Worm (Caenorhabditis elegans) whole organism, L1 larva: Measurements from ENCODE around the gene pek-1.
A peak's percentile ranks its signal among the peaks of the same experiment; 100 is the strongest.

ENCODE experiments used
- ama-1 ChIP-seq: fragments of 150-350 bp; optimal IDR thresholded peaks from 2 replicates; lab custom pipeline; 2014
- blmp-1 ChIP-seq: fragments of 150-350 bp; optimal IDR thresholded peaks from 2 replicates; lab custom pipeline; 2014; ENCODE audit warnings: missing biosample characterization, missing genetic modification characterization
- ceh-90 ChIP-seq: sonication (generic microtip); optimal IDR thresholded peaks from 2 replicates; lab custom pipeline; 2016; ENCODE audit warnings: missing genetic modification characterization, missing compliant biosample characterization
- ces-1 ChIP-seq: fragments of 150-350 bp; optimal IDR thresholded peaks from 2 replicates; lab custom pipeline; 2014; ENCODE audit warnings: missing biosample characterization, missing genetic modification reagents, missing genetic modification characterization
- dsc-1 ChIP-seq: sonication (generic microtip); optimal IDR thresholded peaks from 2 replicates; lab custom pipeline; 2016; ENCODE audit warnings: mild to moderate bottlenecking, missing genetic modification characterization, missing compliant biosample characterization
- efl-1 ChIP-seq, 4 experiments: fragments of 150-350 bp; optimal IDR thresholded peaks in 3 of 4; peaks in 1 of 4; 1 replicate in 1 of 4; 2 replicates in 3 of 4; lab custom pipeline; 2014; ENCODE audit warnings: missing biosample characterization in 2 of 4, missing genetic modification characterization in 2 of 4, missing genetic modification reagents in 2 of 4
- egl-13 ChIP-seq: sonication (generic microtip); optimal IDR thresholded peaks from 2 replicates; lab custom pipeline; 2016; ENCODE audit warnings: missing genotype, missing genetic modification reagents, missing genetic modification characterization, missing compliant biosample characterization
- elt-2 ChIP-seq: sonication (generic microtip); optimal IDR thresholded peaks from 2 replicates; lab custom pipeline; 2016; ENCODE audit warnings: missing genetic modification characterization, mild to moderate bottlenecking, inconsistent platforms, missing compliant biosample characterization, missing genetic modification reagents
- elt-3 ChIP-seq, 6 experiments: fragments of 150-350 bp in 1 of 6; sonication (generic microtip); optimal IDR thresholded peaks; 2 replicates each; lab custom pipeline; 2017 to 2018; ENCODE audit warnings: missing biosample characterization in 6 of 6, missing genetic modification characterization in 6 of 6, inconsistent platforms in 1 of 6
- fkh-10 ChIP-seq: sonication (generic microtip); optimal IDR thresholded peaks from 2 replicates; lab custom pipeline; 2017; ENCODE audit warnings: missing biosample characterization, missing genetic modification reagents, missing genetic modification characterization
- fkh-8 ChIP-seq: sonication (generic microtip); optimal IDR thresholded peaks from 2 replicates; lab custom pipeline; 2016; ENCODE audit warnings: mild to moderate bottlenecking, missing genetic modification characterization, missing compliant biosample characterization
- grh-1 ChIP-seq: fragments of 200-800 bp; sonication (Bioruptor generic); IDR thresholded peaks from 2 replicates; pipeline ENCODE4 v1.3.6; 2022; ENCODE audit warnings: missing genetic modification reagents, missing genetic modification characterization, missing compliant biosample characterization
- hlh-17 ChIP-seq: fragments of 200-800 bp; sonication (Bioruptor generic); optimal IDR thresholded peaks from 2 replicates; lab custom pipeline; 2018; ENCODE audit warnings: missing genetic modification characterization, mild to moderate bottlenecking, missing compliant biosample characterization, moderate library complexity, borderline replicate concordance
- hpl-2 ChIP-seq: fragments of 150-350 bp; optimal IDR thresholded peaks from 2 replicates; lab custom pipeline; 2014; ENCODE audit warnings: missing biosample characterization, missing genetic modification reagents, missing genetic modification characterization
- irx-1 ChIP-seq: sonication (generic microtip); optimal IDR thresholded peaks from 2 replicates; lab custom pipeline; 2016; ENCODE audit warnings: missing genetic modification characterization, missing compliant biosample characterization
- jun-1 ChIP-seq: fragments of 150-350 bp; optimal IDR thresholded peaks from 2 replicates; lab custom pipeline; 2014; ENCODE audit warnings: missing biosample characterization, missing genetic modification reagents, missing genetic modification characterization
- lin-14 ChIP-seq: fragments of 200-800 bp; sonication (Bioruptor generic); optimal IDR thresholded peaks from 2 replicates; lab custom pipeline; 2018; ENCODE audit warnings: mild to moderate bottlenecking, missing genetic modification characterization, moderate library complexity, missing compliant biosample characterization
- lin-39 ChIP-seq: fragments of 150-350 bp; optimal IDR thresholded peaks from 2 replicates; lab custom pipeline; 2014; ENCODE audit warnings: missing biosample characterization, missing genetic modification reagents, missing genetic modification characterization
- mab-9 ChIP-seq: fragments of 200-800 bp; sonication (Bioruptor generic); IDR thresholded peaks from 2 replicates; pipeline ENCODE4 v1.3.6; 2022; ENCODE audit warnings: missing genetic modification reagents, missing genetic modification characterization, missing compliant biosample characterization
- nhr-20 ChIP-seq: sonication (generic microtip); optimal IDR thresholded peaks from 2 replicates; lab custom pipeline; 2016; ENCODE audit warnings: mild to moderate bottlenecking, missing genetic modification characterization, missing compliant biosample characterization
- nhr-47 ChIP-seq: sonication (generic microtip); optimal IDR thresholded peaks from 2 replicates; lab custom pipeline; 2016; ENCODE audit warnings: mild to moderate bottlenecking, missing genetic modification characterization, moderate library complexity, missing compliant biosample characterization
- nhr-85 ChIP-seq: sonication (generic microtip); peaks from one replicate; lab custom pipeline; 2016; ENCODE audit warnings: missing genetic modification characterization, inconsistent platforms, missing compliant biosample characterization
- pag-3 ChIP-seq: sonication (generic microtip); optimal IDR thresholded peaks from 2 replicates; lab custom pipeline; 2017; ENCODE audit warnings: missing genetic modification characterization, mild to moderate bottlenecking, missing compliant biosample characterization, antibody characterized with exemption, borderline replicate concordance; ENCODE audit not compliant: insufficient read depth
- unc-30 ChIP-seq: sonication (generic microtip); optimal IDR thresholded peaks from 2 replicates; lab custom pipeline; 2017; ENCODE audit warnings: missing biosample characterization, missing genetic modification characterization
- ztf-11 ChIP-seq, 2 experiments: sonication (generic microtip); optimal IDR thresholded peaks; 2 replicates each; lab custom pipeline; 2016 to 2017; ENCODE audit warnings: missing genetic modification characterization in 2 of 2, missing biosample characterization in 1 of 2, missing compliant biosample characterization in 1 of 2

Gene pek-1

ce11 chrX:11400467-11401184 lies 14.1 kb downstream of the pek-1 start:
- TF ChIP-seq ama-1 (lab: Kevin White, UChicago) (no peak), elt-2 (tag; lab: Kevin White, UChicago) (peak; percentile 46), jun-1 (tag; lab: Kevin White, UChicago) (no peak), nhr-20 (no peak), grh-1 (no peak)

ce11 chrX:11392924-11393323 lies 21.8 kb downstream of the pek-1 start, which contains the start of gene prx-12:
TSS of gene prx-12 (plus strand) at chrX:11393294.
- TF ChIP-seq mab-9 (GFP tag; lab: Robert Waterston, UW), result no peak
- TF ChIP-seq lin-14 (GFP tag; lab: Kevin White, UChicago), result peak; percentile 6
- TF ChIP-seq blmp-1, result peak; percentile 25
- peak; percentile 35 for TF ChIP-seq elt-2 (tag; lab: Kevin White, UChicago)
- TF ChIP-seq elt-3 (tag; optimal IDR thresholded peaks at IDR 0.05; lab: Kevin White, UChicago), result peak in 3 of 6 experiments; percentile 39 to 83 (median 43)
- no peak for TF ChIP-seq dsc-1 (tag; lab: Kevin White, UChicago)
- peak; percentile 45 for TF ChIP-seq nhr-20

ce11 chrX:11387723-11388330 lies 26.9 kb downstream of the pek-1 start:
- TF ChIP-seq egl-13 (tag; lab: Kevin White, UChicago) (no peak), lin-14 (GFP tag; lab: Kevin White, UChicago) (peak; percentile 24)

ce11 chrX:11386903-11387302 lies 27.8 kb downstream of the pek-1 start:
- TF ChIP-seq ces-1 (GFP tag; lab: Kevin White, UChicago), result peak; percentile 39
- TF ChIP-seq irx-1 (tag; lab: Kevin White, UChicago), result peak; percentile 1
- TF ChIP-seq nhr-47 (tag; lab: Kevin White, UChicago), result no peak
- TF ChIP-seq ceh-90 (tag; lab: Kevin White, UChicago), result no peak
- no peak for TF ChIP-seq ztf-11 (tag; optimal IDR thresholded peaks at IDR 0.05; lab: Kevin White, UChicago)
- TF ChIP-seq fkh-10 (GFP tag; lab: Kevin White, UChicago), result peak; percentile 97
- no peak for TF ChIP-seq jun-1 (tag; lab: Kevin White, UChicago)
- TF ChIP-seq hpl-2 (GFP tag; lab: Kevin White, UChicago), result no peak
- TF ChIP-seq blmp-1, result peak; percentile 35
- no peak for TF ChIP-seq egl-13 (tag; lab: Kevin White, UChicago)
- no peak for TF ChIP-seq pag-3 (tag; lab: Kevin White, UChicago)
- TF ChIP-seq nhr-85 (tag; lab: Kevin White, UChicago), result no peak
- TF ChIP-seq hlh-17 (GFP tag; lab: Kevin White, UChicago), result no peak
- TF ChIP-seq lin-14 (GFP tag; lab: Kevin White, UChicago), result peak; percentile 73
- no peak for TF ChIP-seq unc-30 (tag; lab: Kevin White, UChicago)
- TF ChIP-seq fkh-8 (tag; lab: Kevin White, UChicago), result no peak
- TF ChIP-seq dsc-1 (tag; lab: Kevin White, UChicago), result no peak
- no peak for TF ChIP-seq lin-39 (tag; lab: Kevin White, UChicago)

- TF ChIP-seq ztf-11 (tag; optimal IDR thresholded peaks at IDR 0.05; lab: Kevin White, UChicago), result no peak
- peak; percentile 83 for TF ChIP-seq nhr-85 (tag; lab: Kevin White, UChicago)
- no peak for TF ChIP-seq efl-1 (optimal IDR thresholded peaks at IDR 0.05; lab: Kevin White, UChicago)
- TF ChIP-seq efl-1 (GFP tag; optimal IDR thresholded peaks at IDR 0.05 in 1 of 2; lab: Kevin White, UChicago), result no peak
- no peak for TF ChIP-seq lin-39 (tag; lab: Kevin White, UChicago)
- TF ChIP-seq lin-14 (GFP tag; lab: Kevin White, UChicago), result peak; percentile 51
Measured at ce11 chrX:11385916-11386315, 28.8 kb downstream of the pek-1 start.
